Worm (Caenorhabditis elegans) whole organism, young adult: Measurements from ENCODE around the gene unc-119.
A peak's percentile ranks its signal among the peaks of the same experiment; 100 is the strongest.

Experiments
- B0336.3 ChIP-seq: fragments of 200-800 bp; sonication (Bioruptor generic); IDR thresholded peaks from 2 replicates; pipeline ENCODE4 v1.3.6; 2022; ENCODE audit warnings: missing genetic modification characterization, missing compliant biosample characterization
- dpl-1 ChIP-seq: fragments of 150-350 bp; optimal IDR thresholded peaks from 2 replicates; lab custom pipeline; 2014; ENCODE audit warnings: missing biosample characterization, missing genetic modification reagents, missing genetic modification characterization
- lin-54 ChIP-seq: fragments of 200-800 bp; sonication (Bioruptor generic); optimal IDR thresholded peaks from 2 replicates; lab custom pipeline; 2018; ENCODE audit warnings: mild to moderate bottlenecking, missing genetic modification characterization, missing compliant biosample characterization
- lsy-27 ChIP-seq: sonication (generic microtip); optimal IDR thresholded peaks from 2 replicates; lab custom pipeline; 2017; ENCODE audit warnings: missing genetic modification characterization, mild to moderate bottlenecking, missing compliant biosample characterization, antibody characterized with exemption, missing genotype, borderline replicate concordance; ENCODE audit not compliant: insufficient read depth
- sea-2 ChIP-seq: fragments of 200-800 bp; sonication (Bioruptor generic); IDR thresholded peaks from 2 replicates; pipeline ENCODE4 v1.3.6; 2022; ENCODE audit warnings: missing genetic modification characterization, missing compliant biosample characterization
- sptf-2 ChIP-seq: fragments of 200-800 bp; sonication (Bioruptor generic); optimal IDR thresholded peaks from 2 replicates; lab custom pipeline; 2018; ENCODE audit warnings: mild to moderate bottlenecking, missing genetic modification characterization, missing compliant biosample characterization

DNA sequence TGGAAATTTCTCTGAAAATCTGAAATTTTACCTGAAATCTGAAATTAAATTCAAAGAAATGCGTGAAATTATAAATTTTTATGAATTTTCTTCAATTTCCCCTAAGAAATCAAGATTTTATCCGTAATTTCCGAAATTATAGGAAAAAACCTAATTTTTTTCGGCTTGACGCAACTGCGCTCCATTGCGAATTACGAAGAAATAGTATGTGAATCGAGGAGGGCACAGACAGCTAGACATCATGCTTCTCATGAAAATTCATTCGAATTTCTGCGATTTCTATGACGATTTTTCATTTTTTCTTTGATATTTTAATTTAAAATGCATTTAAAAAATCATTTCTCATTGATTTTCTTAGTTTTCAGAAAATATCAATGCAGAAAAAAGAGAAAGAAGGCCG, 20.4 kb upstream of the unc-119 start:
- TF ChIP-seq sea-2 (GFP tag; lab: Robert Waterston, UW): no peak
- peak; percentile 6 for TF ChIP-seq lin-54 (GFP tag; lab: Kevin White, UChicago)
- no peak for TF ChIP-seq sptf-2 (GFP tag; lab: Kevin White, UChicago)
- no peak for TF ChIP-seq dpl-1 (GFP tag; lab: Kevin White, UChicago)
- no peak for TF ChIP-seq lsy-27 (tag; lab: Kevin White, UChicago)
- TF ChIP-seq B0336.3 (GFP tag; lab: Robert Waterston, UW): no peak
